Worm (Caenorhabditis elegans): Measurements from ENCODE around the gene pmp-1.
A peak's percentile ranks its signal among the peaks of the same experiment; 100 is the strongest.

Gene pmp-1

ce11 chrII:6844227-6845005 lies 39.1 kb downstream of the pmp-1 start:
- no peak for TF ChIP-seq D1046.2 (GFP tag; IDR thresholded peaks at IDR 0.05)
- TF ChIP-seq nhr-6 (tag; optimal IDR thresholded peaks at IDR 0.05) = no peak
- TF ChIP-seq hlh-30 (tag; optimal IDR thresholded peaks at IDR 0.05; ENCODE audit: insufficient read depth) = peak; percentile 47
- TF ChIP-seq ceh-28 (tag; optimal IDR thresholded peaks at IDR 0.05) = peak; percentile 48
- peak; percentile 36 for TF ChIP-seq dve-1 (tag; optimal IDR thresholded peaks at IDR 0.05; ENCODE audit: insufficient read depth)
- TF ChIP-seq aha-1 (tag) = peak; percentile 12
- no peak for TF ChIP-seq saeg-2 (GFP tag; IDR thresholded peaks at IDR 0.05)
- peak in 1 of 2 experiments; percentile 18 for TF ChIP-seq lsy-2 (tag; optimal IDR thresholded peaks at IDR 0.05)
- TF ChIP-seq ZK546.5 (tag; optimal IDR thresholded peaks at IDR 0.05) = no peak
- TF ChIP-seq zfp-2 (tag; optimal IDR thresholded peaks at IDR 0.05) = no peak
- no peak for TF ChIP-seq egl-43 (GFP tag; IDR thresholded peaks at IDR 0.05)
- TF ChIP-seq unc-62 (GFP tag; optimal IDR thresholded peaks at IDR 0.05 in 1 of 2) = peak in 1 of 2 experiments; percentile 84
- no peak for TF ChIP-seq unc-62 (tag; optimal IDR thresholded peaks at IDR 0.05)
- TF ChIP-seq mes-2 (tag; optimal IDR thresholded peaks at IDR 0.05; ENCODE audit: poor library complexity, severe bottlenecking) = peak; percentile 45
- TF ChIP-seq ces-1 (GFP tag; optimal IDR thresholded peaks at IDR 0.05) = peak; percentile 42

DNA sequence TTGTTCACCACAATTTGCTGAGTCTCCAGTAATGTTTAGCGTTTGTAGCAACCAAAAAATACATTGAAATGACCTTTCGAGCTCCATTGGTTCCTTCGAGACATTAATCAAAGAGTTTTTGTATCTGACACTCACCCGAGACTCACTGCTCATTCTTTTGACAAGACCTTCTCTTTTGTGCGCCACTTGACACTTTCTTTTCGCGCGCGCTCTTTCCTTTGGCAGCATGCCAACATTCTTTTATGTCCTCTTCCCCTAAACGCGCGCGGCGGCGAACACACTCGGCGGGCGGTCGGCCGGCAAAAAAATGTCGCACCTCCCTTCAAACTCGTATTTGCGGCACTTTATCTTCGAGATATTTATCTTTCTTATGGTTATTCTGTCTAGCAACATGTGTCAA lies 39.9 kb downstream of the pmp-1 start:
- TF ChIP-seq unc-62 (GFP tag; optimal IDR thresholded peaks at IDR 0.05 in 1 of 2) (peak in 1 of 2 experiments; percentile 76), unc-62 (tag; optimal IDR thresholded peaks at IDR 0.05) (no peak), hlh-11 (tag; optimal IDR thresholded peaks at IDR 0.05) (peak; percentile 26), lim-7 (GFP tag; IDR thresholded peaks at IDR 0.05) (no peak), nhr-6 (tag; optimal IDR thresholded peaks at IDR 0.05) (no peak), nhr-41 (GFP tag; IDR thresholded peaks at IDR 0.05) (peak; percentile 10; the same call in 1 of the 2 replicates), mes-2 (tag; optimal IDR thresholded peaks at IDR 0.05; ENCODE audit: poor library complexity, severe bottlenecking) (peak; percentile 47), spr-1 (tag; optimal IDR thresholded peaks at IDR 0.05) (no peak), tra-1 (GFP tag; IDR thresholded peaks at IDR 0.05) (0 out of 2 replicates have a peak, but pooled peaks have one; percentile 37), F44E2.7 (GFP tag; IDR thresholded peaks at IDR 0.05) (no peak), hmg-1.1 (GFP tag; IDR thresholded peaks at IDR 0.05) (peak; percentile 29; the same call in 1 of the 2 replicates), ces-1 (GFP tag; optimal IDR thresholded peaks at IDR 0.05) (no peak), dmd-8 (GFP tag; IDR thresholded peaks at IDR 0.05) (0 out of 2 replicates have a peak, but pooled peaks have one; percentile 23), zfp-2 (tag; optimal IDR thresholded peaks at IDR 0.05) (no peak), dmd-6 (GFP tag; IDR thresholded peaks at IDR 0.05) (peak; percentile 50; the same call in 1 of the 2 replicates), lin-15B (tag; optimal IDR thresholded peaks at IDR 0.05) (no peak), php-3 (GFP tag; IDR thresholded peaks at IDR 0.05) (0 out of 2 replicates have a peak, but pooled peaks have one; percentile 8), T26A8.4 (GFP tag; IDR thresholded peaks at IDR 0.05) (no peak), Y5F2A.4 (GFP tag; optimal IDR thresholded peaks at IDR 0.05) (no peak), duxl-1 (tag; optimal IDR thresholded peaks at IDR 0.05; ENCODE audit: poor library complexity) (no peak), ctbp-1 (GFP tag; IDR thresholded peaks at IDR 0.05) (no peak), jun-1 (tag; optimal IDR thresholded peaks at IDR 0.05) (no peak), Y105C5A.15 (GFP tag; IDR thresholded peaks at IDR 0.05) (no peak), egl-43 (GFP tag; IDR thresholded peaks at IDR 0.05) (0 out of 2 replicates have a peak, but pooled peaks have one; percentile 7), nhr-111 (GFP tag; optimal IDR thresholded peaks at IDR 0.05) (no peak), lin-38 (GFP tag; IDR thresholded peaks at IDR 0.05) (no peak), lin-13 (GFP tag; optimal IDR thresholded peaks at IDR 0.05) (no peak), lsy-2 (tag; optimal IDR thresholded peaks at IDR 0.05) (no peak), snpc-1.2 (GFP tag; IDR thresholded peaks at IDR 0.05) (no peak), rbr-2 (tag; optimal IDR thresholded peaks at IDR 0.05) (peak; percentile 38), set-16 (GFP tag; IDR thresholded peaks at IDR 0.05) (peak; percentile 48), tag-97 (GFP tag; IDR thresholded peaks at IDR 0.05) (no peak)

All from whole organism, L4 larva.